Worm (Caenorhabditis elegans) whole organism, young adult: ENCODE results near the gene grl-25.

Experiments used
- D2030.7 ChIP-seq: fragments of 200-800 bp; sonication (Bioruptor generic); IDR thresholded peaks from 2 replicates; pipeline ENCODE4 v1.3.6; 2022; ENCODE audit warnings: missing genetic modification reagents, missing genetic modification characterization, missing compliant biosample characterization
- F23B12.7 ChIP-seq: sonication (generic microtip); optimal IDR thresholded peaks from 2 replicates; lab custom pipeline; 2017; ENCODE audit warnings: missing genetic modification characterization, mild to moderate bottlenecking, missing compliant biosample characterization, antibody characterized with exemption, moderate library complexity; ENCODE audit not compliant: insufficient read depth
- F33H1.4 ChIP-seq: fragments of 200-800 bp; sonication (Bioruptor generic); IDR thresholded peaks from 2 replicates; pipeline ENCODE4 v1.3.6; 2022; ENCODE audit warnings: missing genetic modification reagents, missing genetic modification characterization, missing compliant biosample characterization
- F37B4.10 ChIP-seq: fragments of 200-800 bp; sonication (Bioruptor generic); IDR thresholded peaks from 2 replicates; pipeline ENCODE4 v1.3.6; 2022; ENCODE audit warnings: missing genetic modification characterization, missing compliant biosample characterization
- F49E8.2 ChIP-seq: sonication (generic microtip); optimal IDR thresholded peaks from 3 replicates; lab custom pipeline; 2017; ENCODE audit warnings: missing genetic modification characterization, mild to moderate bottlenecking, missing compliant biosample characterization, antibody characterized with exemption, moderate library complexity; ENCODE audit not compliant: insufficient read depth
- F52B5.7 ChIP-seq: sonication (generic microtip); optimal IDR thresholded peaks from 2 replicates; lab custom pipeline; 2016; ENCODE audit warnings: mild to moderate bottlenecking, missing genetic modification characterization, missing compliant biosample characterization
- K12H6.12 ChIP-seq: fragments of 200-800 bp; sonication (Bioruptor generic); optimal IDR thresholded peaks from 2 replicates; lab custom pipeline; 2018; ENCODE audit warnings: mild to moderate bottlenecking, missing genetic modification characterization, missing compliant biosample characterization
- T07F8.4 ChIP-seq: sonication (generic microtip); optimal IDR thresholded peaks from 2 replicates; lab custom pipeline; 2016; ENCODE audit warnings: mild to moderate bottlenecking, missing genetic modification characterization, moderate library complexity, missing compliant biosample characterization
- Y53F4B.3 ChIP-seq: fragments of 200-800 bp; sonication (Bioruptor generic); IDR thresholded peaks from 2 replicates; pipeline ENCODE4 v1.3.6; 2022; ENCODE audit warnings: missing genetic modification reagents, missing genetic modification characterization, missing compliant biosample characterization
- Y53G8AR.9 ChIP-seq: fragments of 200-800 bp; sonication (Bioruptor generic); conservative IDR thresholded peaks from 2 replicates; pipeline ENCODE4 v1.3.6; 2022; ENCODE audit warnings: missing genetic modification reagents, missing genetic modification characterization, missing compliant biosample characterization
- Y79H2A.3 ChIP-seq: fragments of 200-800 bp; sonication (Bioruptor generic); conservative IDR thresholded peaks from 2 replicates; pipeline ENCODE4 v1.3.6; 2022; ENCODE audit warnings: missing genetic modification reagents, missing genetic modification characterization, missing compliant biosample characterization
- Y95B8A.8 ChIP-seq: fragments of 200-800 bp; sonication (Bioruptor generic); IDR thresholded peaks from 2 replicates; pipeline ENCODE4 v1.3.6; 2022; ENCODE audit warnings: missing genetic modification reagents, missing genetic modification characterization, missing compliant biosample characterization
- ZK185.1 ChIP-seq: sonication (generic microtip); optimal IDR thresholded peaks from 2 replicates; lab custom pipeline; 2016; ENCODE audit warnings: mild to moderate bottlenecking, missing genetic modification characterization, missing compliant biosample characterization; ENCODE audit not compliant: poor library complexity, severe bottlenecking
- aptf-3 ChIP-seq: fragments of 200-800 bp; sonication (Bioruptor generic); IDR thresholded peaks from 2 replicates; pipeline ENCODE4 v1.3.6; 2022; ENCODE audit warnings: missing genetic modification characterization, missing compliant biosample characterization
- atf-7 ChIP-seq: sonication (generic microtip); optimal IDR thresholded peaks from 2 replicates; lab custom pipeline; 2017; ENCODE audit warnings: mild to moderate bottlenecking, missing genetic modification characterization, missing compliant biosample characterization
- bed-1 ChIP-seq: fragments of 200-800 bp; sonication (Bioruptor generic); IDR thresholded peaks from 2 replicates; pipeline ENCODE4 v1.3.6; 2022; ENCODE audit warnings: missing genetic modification reagents, missing genetic modification characterization, missing compliant biosample characterization
- ccch-3 ChIP-seq: fragments of 200-800 bp; sonication (Bioruptor generic); optimal IDR thresholded peaks from 2 replicates; lab custom pipeline; 2018; ENCODE audit warnings: mild to moderate bottlenecking, missing genetic modification characterization, missing compliant biosample characterization
- die-1 ChIP-seq: sonication (generic microtip); optimal IDR thresholded peaks from 2 replicates; lab custom pipeline; 2016; ENCODE audit warnings: missing genotype, mild to moderate bottlenecking, missing genetic modification characterization, missing compliant biosample characterization
- dox-1 ChIP-seq: fragments of 200-800 bp; sonication (Bioruptor generic); IDR thresholded peaks from 2 replicates; pipeline ENCODE4 v1.3.6; 2022; ENCODE audit warnings: missing genetic modification reagents, missing genetic modification characterization, missing compliant biosample characterization
- gei-17 ChIP-seq: fragments of 200-800 bp; sonication (Bioruptor generic); optimal IDR thresholded peaks from 2 replicates; lab custom pipeline; 2018; ENCODE audit warnings: mild to moderate bottlenecking, missing genetic modification characterization, missing compliant biosample characterization
- him-1 ChIP-seq: sonication (generic microtip); optimal IDR thresholded peaks from 2 replicates; lab custom pipeline; 2016; ENCODE audit warnings: missing genotype, missing genetic modification reagents, missing genetic modification characterization, missing compliant biosample characterization
- hlh-26 ChIP-seq: fragments of 200-800 bp; sonication (Bioruptor generic); conservative IDR thresholded peaks from 2 replicates; pipeline ENCODE4 v1.3.6; 2022; ENCODE audit warnings: missing genetic modification reagents, missing genetic modification characterization, missing compliant biosample characterization
- let-607 ChIP-seq, 2 experiments: fragments of 200-800 bp in 1 of 2; sonication (Bioruptor generic) in 1 of 2; sonication (generic microtip) in 1 of 2; optimal IDR thresholded peaks; 2 replicates each; lab custom pipeline; 2016 to 2018; ENCODE audit warnings: mild to moderate bottlenecking in 2 of 2, missing compliant biosample characterization in 2 of 2, missing genetic modification characterization in 2 of 2, moderate library complexity in 2 of 2, missing genotype in 1 of 2
- lin-40 ChIP-seq: sonication (generic microtip); optimal IDR thresholded peaks from 2 replicates; lab custom pipeline; 2016; ENCODE audit warnings: missing genetic modification characterization, mild to moderate bottlenecking, missing compliant biosample characterization, missing genotype, missing genetic modification reagents
- madf-10 ChIP-seq: sonication (generic microtip); optimal IDR thresholded peaks from 2 replicates; lab custom pipeline; 2016; ENCODE audit warnings: mild to moderate bottlenecking, missing genetic modification characterization, missing compliant biosample characterization
- mes-4 ChIP-seq: sonication (generic microtip); optimal IDR thresholded peaks from 2 replicates; lab custom pipeline; 2016; ENCODE audit warnings: missing genotype, missing genetic modification characterization, missing compliant biosample characterization
- nhr-120 ChIP-seq: fragments of 200-800 bp; sonication (Bioruptor generic); IDR thresholded peaks from 2 replicates; pipeline ENCODE4 v1.3.6; 2022; ENCODE audit warnings: missing genetic modification characterization, missing compliant biosample characterization
- nhr-27 ChIP-seq: fragments of 200-800 bp; sonication (Bioruptor generic); optimal IDR thresholded peaks from 2 replicates; lab custom pipeline; 2018; ENCODE audit warnings: mild to moderate bottlenecking, missing genetic modification characterization, moderate library complexity, missing compliant biosample characterization
- nhr-80 ChIP-seq: sonication (generic microtip); optimal IDR thresholded peaks from 2 replicates; lab custom pipeline; 2016; ENCODE audit warnings: missing genetic modification characterization, missing compliant biosample characterization
- pbrm-1 ChIP-seq: fragments of 200-800 bp; sonication (Bioruptor generic); IDR thresholded peaks from 2 replicates; pipeline ENCODE4 v1.3.6; 2022; ENCODE audit warnings: missing genetic modification reagents, missing genetic modification characterization, missing compliant biosample characterization
- rcor-1 ChIP-seq: fragments of 200-800 bp; sonication (Bioruptor generic); IDR thresholded peaks from 2 replicates; pipeline ENCODE4 v1.3.6; 2022; ENCODE audit warnings: missing genetic modification reagents, missing genetic modification characterization, missing compliant biosample characterization
- rec-8 ChIP-seq, 2 experiments: sonication (generic microtip); optimal IDR thresholded peaks; 2 replicates each; lab custom pipeline; 2016; ENCODE audit warnings: mild to moderate bottlenecking in 2 of 2, missing genetic modification characterization in 2 of 2, missing genetic modification reagents in 2 of 2, missing genotype in 2 of 2, missing biosample characterization in 1 of 2, missing compliant biosample characterization in 1 of 2, moderate library complexity in 1 of 2
- repo-1 ChIP-seq: sonication (generic microtip); optimal IDR thresholded peaks from 2 replicates; lab custom pipeline; 2017; ENCODE audit warnings: mild to moderate bottlenecking, missing genetic modification characterization, missing compliant biosample characterization
- rpc-1 ChIP-seq, 2 experiments: fragments of 150-350 bp in 1 of 2; sonication (generic microtip) in 1 of 2; optimal IDR thresholded peaks; 2 replicates each; lab custom pipeline; 2014 to 2018; ENCODE audit warnings: missing biosample characterization in 1 of 2, missing genetic modification characterization in 1 of 2, missing genetic modification reagents in 1 of 2, missing genotype in 1 of 2
- snpc-1.1 ChIP-seq: sonication (generic microtip); optimal IDR thresholded peaks from 2 replicates; lab custom pipeline; 2017; ENCODE audit warnings: missing genetic modification characterization, mild to moderate bottlenecking, missing compliant biosample characterization, antibody characterized with exemption, moderate library complexity, missing genotype, missing genetic modification reagents; ENCODE audit not compliant: insufficient read depth
- snpc-4 ChIP-seq, 5 experiments: fragments of 150-350 bp in 1 of 5; sonication (generic microtip) in 4 of 5; optimal IDR thresholded peaks; 2 replicates each; lab custom pipeline; 2014 to 2018; ENCODE audit warnings: missing genetic modification characterization in 5 of 5, missing biosample characterization in 3 of 5, antibody characterized with exemption in 2 of 5, mild to moderate bottlenecking in 2 of 5, missing compliant biosample characterization in 2 of 5, missing genotype in 2 of 5, moderate library complexity in 2 of 5, missing genetic modification reagents in 1 of 5
- somi-1 ChIP-seq: fragments of 200-800 bp; sonication (Bioruptor generic); optimal IDR thresholded peaks from 2 replicates; lab custom pipeline; 2018; ENCODE audit warnings: mild to moderate bottlenecking, missing genetic modification characterization, missing compliant biosample characterization
- tbp1 ChIP-seq: fragments of 200-800 bp; sonication (Bioruptor generic); optimal IDR thresholded peaks from 2 replicates; lab custom pipeline; 2018; ENCODE audit warnings: mild to moderate bottlenecking, missing genetic modification characterization, missing compliant biosample characterization
- tbx-9 ChIP-seq: sonication (generic microtip); optimal IDR thresholded peaks from 2 replicates; lab custom pipeline; 2016; ENCODE audit warnings: borderline replicate concordance, missing genetic modification characterization, inconsistent platforms, missing compliant biosample characterization
- unc-130 ChIP-seq: sonication (generic microtip); optimal IDR thresholded peaks from 2 replicates; lab custom pipeline; 2016; ENCODE audit warnings: missing genetic modification reagents, missing genetic modification characterization, missing compliant biosample characterization
- unc-62 ChIP-seq: fragments of 150-350 bp; optimal IDR thresholded peaks from 2 replicates; lab custom pipeline; 2014; ENCODE audit warnings: missing biosample characterization, missing genetic modification reagents, missing genetic modification characterization
- xnd-1 ChIP-seq: sonication (generic microtip); optimal IDR thresholded peaks from 2 replicates; lab custom pipeline; 2016; ENCODE audit warnings: missing genotype, missing genetic modification reagents, missing genetic modification characterization, missing compliant biosample characterization
- zfh-2 ChIP-seq: fragments of 200-800 bp; sonication (Bioruptor generic); conservative IDR thresholded peaks from 2 replicates; pipeline ENCODE4 v1.3.6; 2022; ENCODE audit warnings: missing genetic modification reagents, missing genetic modification characterization, missing compliant biosample characterization
- ztf-25 ChIP-seq: fragments of 200-800 bp; sonication (Bioruptor generic); IDR thresholded peaks from 2 replicates; pipeline ENCODE4 v1.3.6; 2022; ENCODE audit warnings: missing genetic modification reagents, missing genetic modification characterization, missing compliant biosample characterization
- ztf-28 ChIP-seq: fragments of 200-800 bp; sonication (Bioruptor generic); IDR thresholded peaks from 2 replicates; pipeline ENCODE4 v1.3.6; 2022; ENCODE audit warnings: missing genetic modification reagents, missing genetic modification characterization, missing compliant biosample characterization

The grl-25 gene

DNA sequence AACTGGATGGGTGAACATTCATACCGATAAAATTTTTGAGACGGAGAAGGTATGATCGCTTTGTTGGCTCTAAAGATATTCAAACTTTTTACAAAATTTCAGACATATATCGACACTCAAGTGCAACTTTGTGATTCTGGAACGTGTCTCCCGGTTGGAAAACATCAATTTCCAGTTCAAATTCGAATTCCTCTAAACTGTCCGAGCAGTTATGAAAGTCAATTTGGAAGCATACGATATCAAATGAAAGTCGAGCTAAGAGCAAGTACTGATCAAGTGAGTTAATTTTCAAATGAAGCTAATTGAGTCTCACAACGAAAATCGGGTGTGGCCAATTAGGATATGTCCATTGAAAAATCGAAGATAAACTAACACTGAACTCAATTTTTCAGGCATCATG is 27.7 kb upstream of the grl-25 start:
- TF ChIP-seq dox-1 (GFP tag; lab: Robert Waterston, UW) (no peak), ccch-3 (GFP tag; lab: Kevin White, UChicago) (no peak), Y79H2A.3 (GFP tag; lab: Robert Waterston, UW) (no peak), repo-1 (no peak), tbx-9 (tag; lab: Kevin White, UChicago) (no peak), F52B5.7 (no peak), bed-1 (GFP tag; lab: Robert Waterston, UW) (no peak), lin-40 (tag; lab: Kevin White, UChicago) (no peak), let-607 (tag; optimal IDR thresholded peaks at IDR 0.05; lab: Kevin White, UChicago) (no peak), aptf-3 (GFP tag; lab: Robert Waterston, UW) (no peak), somi-1 (GFP tag; lab: Kevin White, UChicago) (no peak), unc-62 (no peak), K12H6.12 (tag; lab: Kevin White, UChicago) (no peak), madf-10 (tag; lab: Kevin White, UChicago) (no peak), F23B12.7 (no peak), hlh-26 (GFP tag; lab: Robert Waterston, UW) (no peak), D2030.7 (GFP tag; lab: Robert Waterston, UW) (no peak), T07F8.4 (no peak), die-1 (tag; lab: Kevin White, UChicago) (no peak)

DNA sequence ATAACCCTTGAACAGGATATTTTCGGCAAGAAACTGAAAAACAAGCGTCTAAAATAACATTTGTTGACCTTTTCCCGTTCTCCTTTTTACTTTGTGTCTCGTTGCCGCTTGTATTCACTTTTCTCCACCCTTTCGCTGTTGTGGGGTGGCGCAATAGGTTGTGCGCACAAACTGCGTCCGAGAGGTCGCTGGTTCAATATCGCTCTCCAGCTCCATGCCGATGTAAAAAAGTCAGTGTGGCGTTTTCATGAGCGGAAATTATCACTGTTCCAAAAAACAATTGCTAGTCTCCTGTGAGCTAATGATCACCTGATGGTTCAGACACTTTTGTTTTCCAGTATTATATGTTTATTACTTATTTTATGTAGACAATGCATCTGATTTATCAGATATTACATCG is 24.5 kb upstream of the grl-25 start:
- TF ChIP-seq ztf-28 (GFP tag; lab: Robert Waterston, UW) (no peak), F37B4.10 (GFP tag; lab: Robert Waterston, UW) (no peak), F33H1.4 (GFP tag; lab: Robert Waterston, UW) (peak; percentile 61; the same call in 1 of the 2 replicates), Y53G8AR.9 (GFP tag; lab: Robert Waterston, UW) (no peak; the same call in 1 of the 2 replicates), rcor-1 (GFP tag; lab: Robert Waterston, UW) (peak; percentile 67; the same call in 1 of the 2 replicates), pbrm-1 (GFP tag; lab: Robert Waterston, UW) (peak; percentile 76; the same call in 1 of the 2 replicates), gei-17 (GFP tag; lab: Kevin White, UChicago) (no peak), zfh-2 (GFP tag; lab: Robert Waterston, UW) (no peak), F49E8.2 (tag; lab: Kevin White, UChicago) (peak; percentile 58), ZK185.1 (tag; lab: Kevin White, UChicago) (peak; percentile 81), ztf-25 (GFP tag; lab: Robert Waterston, UW) (peak; percentile 84; the same call in 1 of the 2 replicates), mes-4 (tag; lab: Kevin White, UChicago) (peak; percentile 38), Y53F4B.3 (GFP tag; lab: Robert Waterston, UW) (no peak; the same call in 1 of the 2 replicates), atf-7 (no peak), Y95B8A.8 (GFP tag; lab: Robert Waterston, UW) (0 out of 2 replicates have a peak, but pooled peaks have one; percentile 55), nhr-120 (GFP tag; lab: Robert Waterston, UW) (peak; percentile 85; the same call in 1 of the 2 replicates), nhr-27 (tag; lab: Kevin White, UChicago) (peak; percentile 27), nhr-80 (no peak), rec-8 (tag; optimal IDR thresholded peaks at IDR 0.05; lab: Kevin White, UChicago) (peak; percentile 63 to 87), F23B12.7 (peak; percentile 65), repo-1 (no peak), Y79H2A.3 (GFP tag; lab: Robert Waterston, UW) (0 out of 2 replicates have a peak, but pooled peaks have one; percentile 55), aptf-3 (GFP tag; lab: Robert Waterston, UW) (no peak), tbp1 (GFP tag; lab: Kevin White, UChicago) (peak; percentile 94), snpc-1.1 (tag; lab: Kevin White, UChicago) (peak; percentile 35), him-1 (peak; percentile 97), xnd-1 (tag; lab: Kevin White, UChicago) (no peak), snpc-4 (GFP tag; optimal IDR thresholded peaks at IDR 0.05; lab: Kevin White, UChicago) (peak; percentile 47), snpc-4 (tag; optimal IDR thresholded peaks at IDR 0.05; lab: Kevin White, UChicago) (peak in 3 of 4 experiments; percentile 65 to 80 (median 66)), unc-130 (peak; percentile 39), rpc-1 (optimal IDR thresholded peaks at IDR 0.05; lab: Kevin White, UChicago) (peak; percentile 86), rpc-1 (tag; optimal IDR thresholded peaks at IDR 0.05; lab: Kevin White, UChicago) (peak; percentile 93)
